Fruit fly (Drosophila melanogaster): ENCODE measurements around the gene CG42324.

- TF ChIP-seq Hr78 (GFP tag; optimal IDR thresholded peaks at IDR 0.05), result no peak
- TF ChIP-seq usp (GFP tag; optimal IDR thresholded peaks at IDR 0.05), result no peak
- TF ChIP-seq N (GFP tag; optimal IDR thresholded peaks at IDR 0.05), result no peak
- no peak for TF ChIP-seq Sp1 (GFP tag; optimal IDR thresholded peaks at IDR 0.05)
These were observed 74.9 kb downstream of the CG42324 start for dm6 chr3L:3547113-3547512.
